Fruit fly (Drosophila melanogaster) Kc167 (cell line): ENCODE data around the gene CG31122.

Experiments used
- Myc ChIP-seq: fragments of >200 bp; optimal IDR thresholded peaks from 2 replicates; lab custom pipeline; 2017; ENCODE audit warnings: missing external identifiers
- insv ChIP-seq: fragments of >200 bp; optimal IDR thresholded peaks from 3 replicates; lab custom pipeline; 2018; ENCODE audit warnings: missing external identifiers
- psq ChIP-seq: fragments of >200 bp; optimal IDR thresholded peaks from 2 replicates; lab custom pipeline; 2017; ENCODE audit warnings: missing external identifiers

dm6 chr3R:18389790-18390189 is 22.9 kb downstream of the CG31122 start, which contains the start of gene Vha100-4:
- TF ChIP-seq insv (lab: Kevin White, UChicago) (no peak), Myc (no peak), psq (lab: Kevin White, UChicago) (no peak)
